Fruit fly (Drosophila melanogaster) whole organism, embryonic: ENCODE measurements around the gene Pgm1.
A peak's percentile ranks its signal among the peaks of the same experiment; 100 is the strongest.

Experiments used
- Asciz ChIP-seq: fragments of 200-800 bp; sonication (Bioruptor generic); optimal IDR thresholded peaks from 2 replicates; lab custom pipeline; 2017; ENCODE audit warnings: missing biosample characterization, mild to moderate bottlenecking, missing genetic modification characterization, missing genetic modification reagents
- Bteb2 ChIP-seq: fragments of 200-800 bp; sonication (Bioruptor generic); optimal IDR thresholded peaks from 2 replicates; lab custom pipeline; 2016; ENCODE audit warnings: missing biosample characterization, missing genetic modification characterization
- CG1024 ChIP-seq: fragments of 200-800 bp; sonication (Bioruptor generic); IDR thresholded peaks from 2 replicates; pipeline ENCODE4 v1.3.6; 2022; ENCODE audit warnings: missing biosample characterization, missing genetic modification characterization
- CG10321 ChIP-seq: fragments of 200-800 bp; sonication (Bioruptor generic); IDR thresholded peaks from 2 replicates; pipeline ENCODE4 v1.3.6; 2022; ENCODE audit warnings: missing biosample characterization, missing genetic modification characterization
- CG11085 ChIP-seq: fragments of 200-800 bp; sonication (Bioruptor generic); IDR thresholded peaks from 2 replicates; pipeline ENCODE4 v1.3.6; 2022; ENCODE audit warnings: missing biosample characterization, missing genetic modification characterization
- CG11093 ChIP-seq: fragments of 200-800 bp; sonication (Bioruptor generic); IDR thresholded peaks from 3 replicates; pipeline ENCODE4 v1.3.6; 2022; ENCODE audit warnings: missing biosample characterization, missing genetic modification characterization
- CG11398 ChIP-seq: fragments of 200-800 bp; sonication (Bioruptor generic); optimal IDR thresholded peaks from 2 replicates; lab custom pipeline; 2016; ENCODE audit warnings: missing biosample characterization, missing genetic modification characterization
- CG12104 ChIP-seq: fragments of 200-800 bp; sonication (Bioruptor generic); optimal IDR thresholded peaks from 3 replicates; lab custom pipeline; 2016; ENCODE audit warnings: missing biosample characterization, missing genetic modification characterization
- CG12299 ChIP-seq: fragments of 200-800 bp; sonication (Bioruptor generic); optimal IDR thresholded peaks from 2 replicates; lab custom pipeline; 2018; ENCODE audit warnings: missing biosample characterization, mild to moderate bottlenecking, missing genetic modification characterization
- CG13624 ChIP-seq: fragments of 200-800 bp; sonication (Bioruptor generic); optimal IDR thresholded peaks from 2 replicates; lab custom pipeline; 2016; ENCODE audit warnings: missing biosample characterization, missing genetic modification characterization
- CG14050 ChIP-seq: fragments of 200-800 bp; sonication (Bioruptor generic); IDR thresholded peaks from 3 replicates; pipeline ENCODE4 v1.3.6; 2022; ENCODE audit warnings: missing biosample characterization, missing genetic modification characterization
- CG15514 ChIP-seq: fragments of 200-800 bp; sonication (Bioruptor generic); optimal IDR thresholded peaks from 3 replicates; lab custom pipeline; 2017; ENCODE audit warnings: missing biosample characterization, missing genetic modification characterization, mild to moderate bottlenecking, moderate library complexity, missing genetic modification reagents
- CG17361 ChIP-seq: fragments of 200-800 bp; sonication (Bioruptor generic); IDR thresholded peaks from 3 replicates; pipeline ENCODE4 v1.3.6; 2022; ENCODE audit warnings: missing biosample characterization, missing genetic modification characterization
- CG18011 ChIP-seq: fragments of 200-800 bp; sonication (Bioruptor generic); optimal IDR thresholded peaks from 2 replicates; lab custom pipeline; 2017; ENCODE audit warnings: missing biosample characterization, missing genetic modification characterization, mild to moderate bottlenecking, moderate library complexity, missing genotype
- CG18476 ChIP-seq: fragments of 200-800 bp; sonication (Bioruptor generic); optimal IDR thresholded peaks from 2 replicates; lab custom pipeline; 2016; ENCODE audit warnings: missing biosample characterization, mild to moderate bottlenecking, missing genetic modification characterization
- CG34376 ChIP-seq: fragments of 200-800 bp; sonication (Bioruptor generic); optimal IDR thresholded peaks from 2 replicates; lab custom pipeline; 2018; ENCODE audit warnings: missing biosample characterization, mild to moderate bottlenecking, missing genetic modification characterization
- CG43689 ChIP-seq: fragments of 200-800 bp; sonication (Bioruptor generic); IDR thresholded peaks from 2 replicates; pipeline ENCODE4 v1.3.6; 2022; ENCODE audit warnings: missing biosample characterization, missing genetic modification characterization
- CG6765 ChIP-seq: fragments of 200-800 bp; sonication (Bioruptor generic); optimal IDR thresholded peaks from 3 replicates; lab custom pipeline; 2017; ENCODE audit warnings: missing biosample characterization, mild to moderate bottlenecking, missing genetic modification characterization
- CG6854 ChIP-seq: fragments of 200-800 bp; sonication (Bioruptor generic); optimal IDR thresholded peaks from 3 replicates; lab custom pipeline; 2017; ENCODE audit warnings: missing biosample characterization, mild to moderate bottlenecking, missing genetic modification characterization
- CG7556 ChIP-seq: fragments of 200-800 bp; sonication (Bioruptor generic); optimal IDR thresholded peaks from 2 replicates; lab custom pipeline; 2017; ENCODE audit warnings: missing biosample characterization, mild to moderate bottlenecking, missing genetic modification characterization
- CG7839 ChIP-seq: fragments of 200-800 bp; sonication (Bioruptor generic); optimal IDR thresholded peaks from 3 replicates; lab custom pipeline; 2018; ENCODE audit warnings: missing biosample characterization, mild to moderate bottlenecking, missing genetic modification characterization, moderate library complexity
- CG8089 ChIP-seq: fragments of 200-800 bp; sonication (Bioruptor generic); optimal IDR thresholded peaks from 3 replicates; lab custom pipeline; 2016; ENCODE audit warnings: missing biosample characterization, missing genetic modification characterization
- CG8924 ChIP-seq: fragments of 200-800 bp; optimal IDR thresholded peaks from 3 replicates; lab custom pipeline; 2019; ENCODE audit warnings: missing biosample characterization, mild to moderate bottlenecking, missing genetic modification characterization, moderate library complexity
- CTCF ChIP-seq: fragments of 200-800 bp; sonication (Bioruptor generic); optimal IDR thresholded peaks from 2 replicates; lab custom pipeline; 2017; ENCODE audit warnings: missing biosample characterization, mild to moderate bottlenecking, missing genetic modification characterization, moderate library complexity
- CrebB ChIP-seq: fragments of 200-800 bp; sonication (Bioruptor generic); optimal IDR thresholded peaks from 3 replicates; lab custom pipeline; 2018; ENCODE audit warnings: missing biosample characterization, mild to moderate bottlenecking, missing genetic modification characterization
- Dbx ChIP-seq: fragments of 200-800 bp; sonication (Bioruptor generic); IDR thresholded peaks from 3 replicates; pipeline ENCODE4 v1.3.6; 2022; ENCODE audit warnings: missing biosample characterization, missing genetic modification characterization
- Fer1 ChIP-seq: fragments of 200-800 bp; sonication (Bioruptor generic); optimal IDR thresholded peaks from 2 replicates; lab custom pipeline; 2017; ENCODE audit warnings: missing biosample characterization, mild to moderate bottlenecking, missing genetic modification characterization
- HHEX ChIP-seq: fragments of 200-800 bp; sonication (Bioruptor generic); optimal IDR thresholded peaks from 3 replicates; lab custom pipeline; 2017; ENCODE audit warnings: missing biosample characterization, mild to moderate bottlenecking, missing genetic modification characterization, missing genetic modification reagents
- Hey ChIP-seq: fragments of 200-800 bp; sonication (Bioruptor generic); optimal IDR thresholded peaks from 3 replicates; lab custom pipeline; 2018; ENCODE audit warnings: missing biosample characterization, mild to moderate bottlenecking, missing genetic modification characterization
- Hr78 ChIP-seq, 2 experiments: fragments of 200-800 bp in 1 of 2; fragments of >200 bp in 1 of 2; sonication (Bioruptor generic) in 1 of 2; optimal IDR thresholded peaks; 2 replicates each; lab custom pipeline; 2017 to 2019; ENCODE audit warnings: missing biosample characterization in 2 of 2, missing genetic modification characterization in 2 of 2, mild to moderate bottlenecking in 1 of 2, moderate library complexity in 1 of 2
- Max ChIP-seq: fragments of 200-800 bp; sonication (Bioruptor generic); optimal IDR thresholded peaks from 2 replicates; lab custom pipeline; 2016; ENCODE audit warnings: missing biosample characterization, mild to moderate bottlenecking, missing genetic modification characterization
- Mes4 ChIP-seq: fragments of 200-800 bp; sonication (Bioruptor generic); optimal IDR thresholded peaks from 2 replicates; lab custom pipeline; 2016; ENCODE audit warnings: missing biosample characterization, missing genetic modification characterization
- Stat92E ChIP-seq, 3 experiments: fragments of >200 bp in 2 of 3; fragments of 200-800 bp in 1 of 3; sonication (Bioruptor generic) in 1 of 3; optimal IDR thresholded peaks; 2 replicates each; lab custom pipeline; 2017 to 2019; ENCODE audit warnings: missing biosample characterization in 3 of 3, missing genetic modification characterization in 3 of 3, mild to moderate bottlenecking in 1 of 3, moderate library complexity in 1 of 3
- Trl ChIP-seq, 3 experiments: fragments of >200 bp in 2 of 3; fragments of 200-800 bp in 1 of 3; sonication (Bioruptor generic) in 1 of 3; optimal IDR thresholded peaks; 2 replicates in 1 of 3; 3 replicates in 2 of 3; lab custom pipeline; 2016 to 2017; ENCODE audit warnings: missing biosample characterization in 1 of 3, missing genetic modification characterization in 1 of 3
- al ChIP-seq: fragments of 200-800 bp; sonication (Bioruptor generic); IDR thresholded peaks from 2 replicates; pipeline ENCODE4 v1.3.6; 2022; ENCODE audit warnings: missing biosample characterization, missing genetic modification characterization
- bab2 ChIP-seq: fragments of 200-800 bp; sonication (Bioruptor generic); optimal IDR thresholded peaks from 2 replicates; lab custom pipeline; 2016; ENCODE audit warnings: missing biosample characterization, missing genetic modification characterization
- bowl ChIP-seq: fragments of 200-800 bp; sonication (Bioruptor generic); IDR thresholded peaks from 2 replicates; pipeline ENCODE4 v1.3.6; 2022; ENCODE audit warnings: missing biosample characterization, missing genetic modification characterization
- chinmo ChIP-seq: fragments of 200-800 bp; sonication (Bioruptor generic); IDR thresholded peaks from 4 replicates; pipeline ENCODE4 v1.3.6; 2022; ENCODE audit warnings: missing biosample characterization, missing genetic modification characterization; ENCODE audit not compliant: partially characterized antibody
- crol ChIP-seq: fragments of 200-800 bp; sonication (Bioruptor generic); IDR thresholded peaks from 2 replicates; pipeline ENCODE4 v1.3.6; 2022; ENCODE audit warnings: missing biosample characterization, missing genetic modification characterization
- cwo ChIP-seq: fragments of 200-800 bp; sonication (Bioruptor generic); optimal IDR thresholded peaks from 3 replicates; lab custom pipeline; 2017; ENCODE audit warnings: missing biosample characterization, missing genetic modification characterization, mild to moderate bottlenecking, moderate library complexity, missing genetic modification reagents
- dysf ChIP-seq: fragments of 200-800 bp; sonication (Bioruptor generic); IDR thresholded peaks from 3 replicates; pipeline ENCODE4 v1.3.6; 2022; ENCODE audit warnings: missing biosample characterization, missing genetic modification characterization
- eyg ChIP-seq: fragments of 200-800 bp; sonication (Bioruptor generic); optimal IDR thresholded peaks from 3 replicates; lab custom pipeline; 2016; ENCODE audit warnings: missing biosample characterization, missing genetic modification characterization
- fu2 ChIP-seq: fragments of 200-800 bp; sonication (Bioruptor generic); optimal IDR thresholded peaks from 2 replicates; lab custom pipeline; 2016; ENCODE audit warnings: missing biosample characterization, missing genetic modification characterization
- gem ChIP-seq: fragments of 200-800 bp; sonication (Bioruptor generic); optimal IDR thresholded peaks from 2 replicates; lab custom pipeline; 2019; ENCODE audit warnings: missing biosample characterization, mild to moderate bottlenecking, missing genetic modification characterization, moderate library complexity
- gt ChIP-seq: fragments of 200-800 bp; sonication (Bioruptor generic); IDR thresholded peaks from 2 replicates; pipeline ENCODE4 v1.3.6; 2022; ENCODE audit warnings: missing biosample characterization, missing genetic modification characterization
- ham ChIP-seq: fragments of 200-800 bp; sonication (Bioruptor generic); IDR thresholded peaks from 2 replicates; pipeline ENCODE4 v1.3.6; 2022; ENCODE audit warnings: missing biosample characterization, missing genetic modification characterization
- lmd ChIP-seq: fragments of 200-800 bp; sonication (Bioruptor generic); IDR thresholded peaks from 2 replicates; pipeline ENCODE4 v1.3.6; 2022; ENCODE audit warnings: missing biosample characterization, missing genetic modification characterization
- mam ChIP-seq: fragments of 200-800 bp; sonication (Bioruptor generic); optimal IDR thresholded peaks from 3 replicates; lab custom pipeline; 2016; ENCODE audit warnings: missing biosample characterization, missing genetic modification characterization
- nau ChIP-seq: fragments of 200-800 bp; sonication (Bioruptor generic); optimal IDR thresholded peaks from 3 replicates; lab custom pipeline; 2017; ENCODE audit warnings: missing biosample characterization, mild to moderate bottlenecking, missing genetic modification characterization, missing genetic modification reagents
- sens ChIP-seq: fragments of 200-800 bp; sonication (Bioruptor generic); peaks from one replicate; lab custom pipeline; 2016; ENCODE audit warnings: missing biosample characterization, missing genetic modification characterization
- trem ChIP-seq: fragments of 200-800 bp; optimal IDR thresholded peaks from 3 replicates; lab custom pipeline; 2019; ENCODE audit warnings: missing biosample characterization, mild to moderate bottlenecking, missing genetic modification characterization, moderate library complexity
- wor ChIP-seq: fragments of 200-800 bp; sonication (Bioruptor generic); IDR thresholded peaks from 2 replicates; pipeline ENCODE4 v1.3.6; 2022; ENCODE audit warnings: missing biosample characterization, missing genetic modification characterization

Gene Pgm1

DNA sequence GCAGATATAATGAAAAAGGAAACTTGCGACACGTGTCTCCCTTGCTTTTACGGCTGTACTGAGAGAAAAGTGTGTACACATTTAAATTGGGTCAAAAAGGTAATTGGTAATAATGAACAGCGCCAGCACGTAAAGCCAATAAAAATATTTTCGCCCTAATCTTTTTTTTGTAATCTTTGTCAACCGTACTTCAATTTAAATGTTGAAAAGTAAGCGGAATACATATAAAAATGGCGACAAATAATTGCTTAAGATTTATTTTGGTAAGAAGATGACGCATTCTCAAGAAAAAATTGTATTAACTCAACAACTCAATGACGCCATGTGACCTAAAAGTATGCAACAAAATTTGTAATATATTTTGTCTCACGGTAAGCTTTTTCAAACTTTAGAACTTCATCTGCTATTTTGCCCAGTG lies 19.5 kb upstream of the Pgm1 start (continued):
- TF ChIP-seq bowl: no peak
- no peak for TF ChIP-seq CG11398 (GFP tag; lab: Kevin White, UChicago)
- peak; percentile 6 for TF ChIP-seq CG6765 (GFP tag; lab: Kevin White, UChicago)
- TF ChIP-seq CrebB (tag; lab: Kevin White, UChicago): no peak
- no peak for TF ChIP-seq CG12299 (tag; lab: Kevin White, UChicago)
- peak; percentile 79 for TF ChIP-seq CG7556
- TF ChIP-seq fu2 (GFP tag; lab: Kevin White, UChicago): peak; percentile 14
- peak; percentile 45 for TF ChIP-seq Fer1 (GFP tag; lab: Kevin White, UChicago)
- TF ChIP-seq CG10321 (GFP tag; lab: Robert Waterston, UW): no peak
- no peak for TF ChIP-seq CG11093 (GFP tag; lab: Robert Waterston, UW)
- TF ChIP-seq CG6854 (GFP tag; lab: Kevin White, UChicago): peak; percentile 26
- TF ChIP-seq CG18476 (GFP tag; lab: Kevin White, UChicago): no peak
- peak; percentile 7 for TF ChIP-seq CG34376 (GFP tag; lab: Kevin White, UChicago)
- TF ChIP-seq gt (GFP tag; lab: Robert Waterston, UW): no peak
- TF ChIP-seq dysf (GFP tag; lab: Robert Waterston, UW): peak; percentile 23; the same call in 1 of the 3 replicates
- peak; percentile 83 for TF ChIP-seq sens
- TF ChIP-seq ham (GFP tag; lab: Robert Waterston, UW): no peak
- TF ChIP-seq eyg (GFP tag; lab: Kevin White, UChicago): no peak
- peak; percentile 16 for TF ChIP-seq mam (GFP tag; lab: Kevin White, UChicago)
- TF ChIP-seq Asciz (GFP tag; lab: Kevin White, UChicago): peak; percentile 19
- peak; percentile 1 for TF ChIP-seq HHEX (GFP tag; lab: Kevin White, UChicago)
- TF ChIP-seq gem: peak; percentile 54
- TF ChIP-seq wor (GFP tag; lab: Robert Waterston, UW): no peak
- TF ChIP-seq CG8924: peak; percentile 27
- TF ChIP-seq trem: no peak
- TF ChIP-seq Bteb2 (GFP tag; lab: Kevin White, UChicago): no peak
- no peak for TF ChIP-seq Stat92E (GFP tag; optimal IDR thresholded peaks at IDR 0.05; lab: Kevin White, UChicago)
- TF ChIP-seq CG17361 (GFP tag; lab: Robert Waterston, UW): peak; percentile 64; the same call in 2 of the 3 replicates
- TF ChIP-seq CG7839 (tag; lab: Kevin White, UChicago): peak; percentile 48
- peak; percentile 17 for TF ChIP-seq CG15514
- TF ChIP-seq, all 482 proteins: peak for 91

DNA sequence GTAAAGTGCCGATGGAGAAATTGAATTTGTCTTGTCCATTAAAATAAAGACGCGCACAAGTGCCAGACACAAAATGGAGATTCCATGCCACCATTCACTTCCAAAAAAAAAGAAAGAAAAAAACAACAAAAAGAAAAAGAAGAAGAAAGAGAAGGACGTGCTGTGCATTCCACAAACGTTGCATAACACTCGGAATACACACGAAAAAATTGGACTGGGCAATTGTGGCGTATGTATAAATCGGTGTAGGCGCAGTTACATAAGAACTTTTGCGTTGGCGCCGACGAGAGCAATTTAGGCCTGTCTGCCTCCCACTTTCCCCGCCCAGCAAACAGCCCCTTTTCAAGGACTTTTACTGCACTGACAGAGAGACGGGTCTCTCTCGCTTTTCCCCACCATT lies 19.0 kb upstream of the Pgm1 start:
- TF ChIP-seq CG17361 (GFP tag; lab: Robert Waterston, UW) (no peak), CG8089 (no peak), crol (GFP tag; lab: Robert Waterston, UW) (peak; percentile 57), CG11085 (GFP tag; lab: Robert Waterston, UW) (no peak), Dbx (GFP tag; lab: Robert Waterston, UW) (0 out of 3 replicates have a peak, but pooled peaks have one; percentile 16), cwo (GFP tag; lab: Kevin White, UChicago) (no peak), bab2 (no peak), Max (no peak), CG18011 (GFP tag; lab: Kevin White, UChicago) (no peak), CTCF (GFP tag; lab: Kevin White, UChicago) (no peak), CG18476 (GFP tag; lab: Kevin White, UChicago) (no peak), CG43689 (no peak), Hr78 (GFP tag; optimal IDR thresholded peaks at IDR 0.05; lab: Kevin White, UChicago) (no peak), nau (no peak), CG14050 (GFP tag; lab: Robert Waterston, UW) (no peak), CG13624 (GFP tag; lab: Kevin White, UChicago) (no peak), al (GFP tag; lab: Robert Waterston, UW) (no peak), Trl (optimal IDR thresholded peaks at IDR 0.05; lab: Kevin White, UChicago) (peak in 1 of 2 experiments; percentile 2), Trl (GFP tag; optimal IDR thresholded peaks at IDR 0.05; lab: Kevin White, UChicago) (no peak), chinmo (GFP tag; lab: Robert Waterston, UW) (0 out of 4 replicates have a peak, but pooled peaks have one; percentile 6), Hey (tag; lab: Kevin White, UChicago) (no peak), CG12104 (GFP tag; lab: Kevin White, UChicago) (no peak), lmd (GFP tag; lab: Robert Waterston, UW) (no peak), CG1024 (GFP tag; lab: Robert Waterston, UW) (no peak), Mes4 (no peak)
